Worm (Caenorhabditis elegans): ENCODE measurements around the gene C03H5.3.

The C03H5.3 gene

DNA sequence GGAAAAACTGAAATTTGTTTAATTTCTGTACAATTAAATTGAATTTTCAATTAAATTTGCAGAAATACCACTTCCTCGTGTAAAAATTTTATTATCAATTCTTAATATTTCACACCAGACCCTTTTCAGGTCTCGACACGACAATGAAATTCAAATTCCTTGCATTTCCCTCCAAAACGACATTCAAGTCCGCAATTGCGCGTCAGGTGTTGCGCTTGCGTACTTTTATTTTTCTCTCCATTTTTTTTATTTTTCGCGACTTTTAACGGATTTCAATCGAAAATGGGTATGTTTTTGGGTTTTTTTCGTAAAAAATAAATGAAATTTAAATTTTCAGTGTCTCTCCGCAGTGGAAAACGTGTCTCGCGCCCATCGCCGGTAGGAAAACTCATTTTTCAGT, at the start of gene C03H5.3:
Gene C03H5.3, plus strand, starts transcription at position 132 of the 400 bp plus-strand sequence.
- TF ChIP-seq Y75B8A.6 (GFP tag; IDR thresholded peaks at IDR 0.05) (no peak), lin-1 (GFP tag; IDR thresholded peaks at IDR 0.05) (no peak), skn-1 (tag; optimal IDR thresholded peaks at IDR 0.05) (no peak), fos-1 (tag; optimal IDR thresholded peaks at IDR 0.05) (no peak), aly-2 (tag; optimal IDR thresholded peaks at IDR 0.05) (no peak), zip-11 (GFP tag; IDR thresholded peaks at IDR 0.05) (no peak), vab-7 (GFP tag; IDR thresholded peaks at IDR 0.05) (no peak), mes-2 (tag; optimal IDR thresholded peaks at IDR 0.05; ENCODE audit: poor library complexity, severe bottlenecking) (peak; percentile 58), lin-39 (tag; optimal IDR thresholded peaks at IDR 0.05) (no peak), ztf-11 (tag; optimal IDR thresholded peaks at IDR 0.05) (no peak), nhr-48 (tag; optimal IDR thresholded peaks at IDR 0.05) (no peak), pqm-1 (tag; optimal IDR thresholded peaks at IDR 0.05) (no peak), unc-130 (GFP tag; optimal IDR thresholded peaks at IDR 0.05) (no peak), arid-1 (GFP tag; conservative IDR thresholded peaks at IDR 0.05) (no peak), daf-19 (GFP tag; conservative IDR thresholded peaks at IDR 0.05) (no peak), aha-1 (tag) (peak; percentile 19), dpl-1 (GFP tag; optimal IDR thresholded peaks at IDR 0.05) (peak; percentile 94), F26F4.8 (GFP tag; conservative IDR thresholded peaks at IDR 0.05) (no peak), daf-12 (tag; optimal IDR thresholded peaks at IDR 0.05) (no peak), fkh-10 (GFP tag; optimal IDR thresholded peaks at IDR 0.05) (no peak), T20F7.1 (GFP tag; optimal IDR thresholded peaks at IDR 0.05) (no peak), snpc-4 (tag; optimal IDR thresholded peaks at IDR 0.05) (no peak), F10B5.3 (tag; optimal IDR thresholded peaks at IDR 0.05) (no peak), lim-7 (GFP tag; IDR thresholded peaks at IDR 0.05) (no peak)

DNA sequence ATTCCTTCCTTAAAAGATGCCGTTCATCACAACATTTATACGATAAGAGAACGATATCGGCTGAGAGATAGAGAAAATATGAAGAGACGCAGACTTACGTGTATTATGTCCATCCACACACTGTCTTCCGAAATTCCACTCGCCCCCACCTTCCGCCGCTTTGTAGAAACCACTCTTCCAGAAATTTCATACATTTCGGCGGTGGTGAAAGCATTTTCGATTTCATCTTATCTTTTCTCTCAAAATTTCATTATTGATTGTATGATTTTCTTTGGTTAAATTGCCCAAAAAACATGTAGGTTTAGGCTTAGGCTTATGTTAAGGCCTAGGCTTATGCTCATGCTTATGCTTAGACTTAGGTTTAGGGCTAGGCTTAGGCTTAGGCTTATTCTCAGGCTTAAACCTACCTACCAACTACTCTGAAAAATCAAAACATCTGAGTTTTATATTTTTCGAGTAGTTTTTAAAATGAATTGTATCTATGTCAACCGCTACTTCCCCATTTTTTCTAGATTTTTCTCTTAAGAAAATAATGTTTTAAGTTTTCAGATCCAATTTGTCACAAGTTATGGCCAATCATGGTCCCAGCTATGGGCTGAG, 48.6 kb upstream of the C03H5.3 start, which contains the start of gene cpn-2:
Gene cpn-2, plus strand, starts transcription at position 550 of the 600 bp plus-strand sequence.
- TF ChIP-seq skn-1 (tag; optimal IDR thresholded peaks at IDR 0.05) = no peak
- no peak for TF ChIP-seq lir-3 (tag; optimal IDR thresholded peaks at IDR 0.05)
- no peak for TF ChIP-seq mdt-29 (GFP tag; IDR thresholded peaks at IDR 0.05)
- TF ChIP-seq aha-1 (tag) = no peak
- TF ChIP-seq ceh-62 (tag; optimal IDR thresholded peaks at IDR 0.05) = no peak
- no peak for TF ChIP-seq hif-1 (tag; optimal IDR thresholded peaks at IDR 0.05)
- no peak for TF ChIP-seq pqm-1 (tag; optimal IDR thresholded peaks at IDR 0.05)
- TF ChIP-seq R02D3.7 (tag; optimal IDR thresholded peaks at IDR 0.05) = no peak
- TF ChIP-seq php-3 (GFP tag; IDR thresholded peaks at IDR 0.05) = no peak
- TF ChIP-seq vab-7 (GFP tag; IDR thresholded peaks at IDR 0.05) = no peak
- no peak for TF ChIP-seq daf-8 (GFP tag; IDR thresholded peaks at IDR 0.05)
- TF ChIP-seq T20F7.1 (GFP tag; optimal IDR thresholded peaks at IDR 0.05) = no peak
- no peak for TF ChIP-seq F26F4.8 (GFP tag; conservative IDR thresholded peaks at IDR 0.05)
- no peak for TF ChIP-seq snpc-4 (tag; optimal IDR thresholded peaks at IDR 0.05)
- no peak for TF ChIP-seq ZK546.5 (tag; optimal IDR thresholded peaks at IDR 0.05)
- TF ChIP-seq spr-1 (tag; optimal IDR thresholded peaks at IDR 0.05) = no peak
- TF ChIP-seq dmd-6 (GFP tag; IDR thresholded peaks at IDR 0.05) = no peak

DNA sequence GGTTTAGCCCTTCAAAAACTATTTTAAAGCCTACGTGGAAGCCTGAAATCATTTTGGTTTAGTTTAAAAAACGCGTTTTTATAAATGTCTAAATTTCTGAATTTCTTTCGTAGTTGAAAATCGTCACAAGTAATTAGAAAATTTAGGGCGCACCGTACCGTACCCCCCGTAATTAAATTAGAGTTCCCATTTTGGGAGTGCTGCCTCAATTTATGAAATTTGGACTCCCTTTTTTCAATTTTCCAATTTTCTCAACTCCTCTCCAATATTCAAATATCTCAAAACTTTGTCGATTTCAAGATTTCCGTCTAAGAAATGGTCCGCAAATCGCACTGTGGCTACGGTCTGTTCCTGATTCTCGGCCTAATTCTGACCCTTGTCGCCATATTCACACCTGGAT, 45.7 kb upstream of the C03H5.3 start, which contains the start of gene clc-31:
Gene clc-31, plus strand, starts transcription at position 301 of the 400 bp plus-strand sequence.
- TF ChIP-seq dpl-1 (GFP tag; optimal IDR thresholded peaks at IDR 0.05) (no peak), mep-1 (tag; optimal IDR thresholded peaks at IDR 0.05) (no peak), attf-4 (tag; optimal IDR thresholded peaks at IDR 0.05) (no peak), ceh-32 (tag; optimal IDR thresholded peaks at IDR 0.05; ENCODE audit: poor library complexity) (no peak), ceh-28 (tag; optimal IDR thresholded peaks at IDR 0.05) (no peak), nhr-48 (tag; optimal IDR thresholded peaks at IDR 0.05) (no peak), hif-1 (tag; optimal IDR thresholded peaks at IDR 0.05) (no peak), jun-1 (tag; optimal IDR thresholded peaks at IDR 0.05) (no peak)
